Fruit fly (Drosophila melanogaster): ENCODE measurements around the gene CG4793.

CG4793 gene

DNA sequence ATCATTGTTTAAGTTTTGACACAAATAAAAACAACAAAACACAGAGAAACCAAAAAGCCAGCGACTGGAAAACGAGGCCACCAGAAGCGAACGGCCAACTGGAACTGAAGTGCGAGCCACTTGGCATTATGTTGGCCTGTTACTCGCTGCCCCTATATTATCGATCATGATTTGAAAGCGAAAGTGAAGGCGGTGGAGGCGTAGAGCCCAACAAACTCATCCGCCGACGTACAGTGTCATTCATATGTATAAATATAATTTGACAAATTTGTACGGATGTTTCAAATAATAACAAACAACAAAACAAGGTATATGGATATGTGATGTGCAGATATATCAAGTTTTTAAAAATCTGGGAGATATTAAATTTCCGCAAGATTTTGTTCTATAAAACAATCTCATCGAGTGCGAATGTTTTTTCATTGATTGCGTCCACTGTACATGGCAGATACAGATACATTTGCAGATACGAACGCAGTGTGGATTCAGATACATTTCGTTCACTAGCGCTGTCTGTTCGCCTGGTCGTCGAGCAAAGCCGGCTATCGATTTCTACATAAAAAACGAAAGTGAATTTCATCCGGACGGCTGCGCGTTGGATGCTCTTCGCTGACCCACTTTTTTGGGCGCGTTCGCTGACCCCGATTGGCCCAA lies 12.1 kb upstream of the CG4793 start (continued):
- TF ChIP-seq PHDP (tag; optimal IDR thresholded peaks at IDR 0.05) (peak; percentile 97), Vsx1 (GFP tag; optimal IDR thresholded peaks at IDR 0.05) (peak; percentile 87), crol (GFP tag; IDR thresholded peaks at IDR 0.05) (peak; percentile 8; the same call in 1 of the 2 replicates), hkb (optimal IDR thresholded peaks at IDR 0.05) (no peak), hkb (GFP tag; IDR thresholded peaks at IDR 0.05) (peak; percentile 98), CG10366 (GFP tag; IDR thresholded peaks at IDR 0.05) (peak; percentile 97), insv (GFP tag; optimal IDR thresholded peaks at IDR 0.05) (peak; percentile 62 to 64), CG2199 (GFP tag; IDR thresholded peaks at IDR 0.05) (peak; percentile 82), gro (GFP tag; optimal IDR thresholded peaks at IDR 0.05) (peak; percentile 91), CG31388 (GFP tag; optimal IDR thresholded peaks at IDR 0.05) (peak; percentile 75), vnd (GFP tag; IDR thresholded peaks at IDR 0.05; ENCODE audit: partially characterized antibody) (0 out of 3 replicates have a peak, but pooled peaks have one; percentile 23), ap (GFP tag; IDR thresholded peaks at IDR 0.05) (peak; percentile 92), Six4 (GFP tag; optimal IDR thresholded peaks at IDR 0.05) (peak; percentile 93), ttk (GFP tag; IDR thresholded peaks at IDR 0.05) (peak; percentile 92), grau (tag; optimal IDR thresholded peaks at IDR 0.05) (peak; percentile 96), jing (GFP tag; optimal IDR thresholded peaks at IDR 0.05) (peak; percentile 97), cwo (GFP tag; optimal IDR thresholded peaks at IDR 0.05) (peak; percentile 2), CG10979 (tag; optimal IDR thresholded peaks at IDR 0.05) (peak; percentile 95), CG8290 (GFP tag; optimal IDR thresholded peaks at IDR 0.05) (peak; percentile 79), CG8290 (tag; optimal IDR thresholded peaks at IDR 0.05) (peak; percentile 55 to 95), CG17568 (GFP tag; optimal IDR thresholded peaks at IDR 0.05) (peak; percentile 94), CG10654 (GFP tag; optimal IDR thresholded peaks at IDR 0.05) (peak; percentile 92), CG2129 (GFP tag; IDR thresholded peaks at IDR 0.05; ENCODE audit: partially characterized antibody) (no peak), CG2678 (tag; optimal IDR thresholded peaks at IDR 0.05) (peak; percentile 97), CG3847 (GFP tag; IDR thresholded peaks at IDR 0.05) (peak; percentile 96), CG6272 (GFP tag; IDR thresholded peaks at IDR 0.05) (peak; percentile 92), trem (tag; optimal IDR thresholded peaks at IDR 0.05) (peak; percentile 92), CG12219 (GFP tag; optimal IDR thresholded peaks at IDR 0.05) (peak; percentile 97), CG9609 (GFP tag; optimal IDR thresholded peaks at IDR 0.05) (peak; percentile 94), eve (GFP tag; optimal IDR thresholded peaks at IDR 0.05) (peak in 1 of 2 experiments; percentile 98), dimm (GFP tag; IDR thresholded peaks at IDR 0.05) (peak; percentile 87), bowl (GFP tag; IDR thresholded peaks at IDR 0.05) (peak; percentile 82; the same call in 1 of the 2 replicates), CG34376 (GFP tag; optimal IDR thresholded peaks at IDR 0.05) (peak; percentile 86), Hmx (GFP tag; optimal IDR thresholded peaks at IDR 0.05) (peak; percentile 75), pb (GFP tag; optimal IDR thresholded peaks at IDR 0.05) (peak; percentile 93), CG12769 (tag; optimal IDR thresholded peaks at IDR 0.05) (peak; percentile 99), CG5245 (GFP tag; optimal IDR thresholded peaks at IDR 0.05) (peak; percentile 92), Dll (GFP tag; IDR thresholded peaks at IDR 0.05; ENCODE audit: partially characterized antibody) (peak; percentile 40; the same call in 1 of the 4 replicates), Bgb (GFP tag; IDR thresholded peaks at IDR 0.05; ENCODE audit: partially characterized antibody) (0 out of 2 replicates have a peak, but pooled peaks have one; percentile 44), Sin3A (optimal IDR thresholded peaks at IDR 0.05) (no peak), klu (GFP tag; IDR thresholded peaks at IDR 0.05) (peak; percentile 90), BtbVII (GFP tag; optimal IDR thresholded peaks at IDR 0.05) (peak; percentile 91), NK7.1 (GFP tag; optimal IDR thresholded peaks at IDR 0.05) (peak; percentile 93), gt (GFP tag; IDR thresholded peaks at IDR 0.05) (peak; percentile 75), CoRest (tag; optimal IDR thresholded peaks at IDR 0.05) (peak; percentile 98), CG14710 (tag; optimal IDR thresholded peaks at IDR 0.05) (peak; percentile 91), trh (GFP tag; optimal IDR thresholded peaks at IDR 0.05) (peak; percentile 84), fd102C (GFP tag; optimal IDR thresholded peaks at IDR 0.05) (no peak), CG2875 (GFP tag; optimal IDR thresholded peaks at IDR 0.05) (peak; percentile 98), CG43689 (GFP tag; IDR thresholded peaks at IDR 0.05) (peak; percentile 87)

Data from whole organism, embryonic.